Worm (Caenorhabditis elegans): ENCODE data around the gene F16B3.2.

DNA sequence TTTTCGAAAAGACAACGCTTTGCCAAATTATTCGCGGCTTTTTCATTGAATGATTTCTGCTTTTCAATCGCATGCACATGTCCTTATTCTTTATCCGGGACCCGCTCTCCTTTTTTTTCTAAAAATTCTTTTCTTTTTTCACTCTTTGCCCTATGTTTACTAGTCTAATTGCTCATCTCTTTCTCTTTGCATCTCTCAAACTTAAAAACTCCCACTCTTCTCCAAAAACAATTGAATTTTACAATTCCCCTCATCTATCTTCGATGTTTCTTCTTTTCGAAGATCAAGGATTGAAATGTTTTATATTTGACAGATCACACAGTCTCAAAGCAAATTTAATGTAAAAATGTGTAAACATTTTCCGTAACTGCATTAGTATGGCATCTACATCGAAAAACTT lies 22.8 kb downstream of the F16B3.2 start:
- no peak for TF ChIP-seq ceh-27 (GFP tag; optimal IDR thresholded peaks at IDR 0.05)
- no peak for TF ChIP-seq ztf-26 (tag; optimal IDR thresholded peaks at IDR 0.05)
- no peak for TF ChIP-seq F49E8.2 (tag; optimal IDR thresholded peaks at IDR 0.05; ENCODE audit: insufficient read depth)
- TF ChIP-seq Y53G8AR.9 (GFP tag; conservative IDR thresholded peaks at IDR 0.05) = no peak
- TF ChIP-seq lin-26 (GFP tag; IDR thresholded peaks at IDR 0.05) = no peak
- TF ChIP-seq pha-4 (tag; optimal IDR thresholded peaks at IDR 0.05) = no peak
- no peak for TF ChIP-seq dpl-1 (GFP tag; optimal IDR thresholded peaks at IDR 0.05)
- no peak for TF ChIP-seq F52B5.7 (tag; optimal IDR thresholded peaks at IDR 0.05)

Measured in whole organism, young adult.